Fruit fly (Drosophila melanogaster) whole organism, embryonic: ENCODE data around the gene Cnep1r2.

ENCODE experiments used
- Awh ChIP-seq: fragments of 200-800 bp; sonication (Bioruptor generic); IDR thresholded peaks from 2 replicates; pipeline ENCODE4, ENCODE4 v1.3.6; 2022; ENCODE audit warnings: missing biosample characterization, missing genetic modification characterization
- B-H2 ChIP-seq: fragments of 200-800 bp; sonication (Bioruptor generic); optimal IDR thresholded peaks from 2 replicates; lab custom pipeline; 2018; ENCODE audit warnings: missing biosample characterization, mild to moderate bottlenecking, missing genetic modification characterization
- CG10321 ChIP-seq: fragments of 200-800 bp; sonication (Bioruptor generic); IDR thresholded peaks from 2 replicates; pipeline ENCODE4 v1.3.6; 2022; ENCODE audit warnings: missing biosample characterization, missing genetic modification characterization
- CG12236 ChIP-seq: fragments of 200-800 bp; sonication (Bioruptor generic); optimal IDR thresholded peaks from 2 replicates; lab custom pipeline; 2016; ENCODE audit warnings: missing biosample characterization, missing genetic modification characterization
- CG12391 ChIP-seq: fragments of 200-800 bp; sonication (Bioruptor generic); optimal IDR thresholded peaks from 3 replicates; lab custom pipeline; 2018; ENCODE audit warnings: missing biosample characterization, mild to moderate bottlenecking, missing genetic modification characterization, moderate library complexity
- CG12659 ChIP-seq: fragments of 200-800 bp; sonication (Bioruptor generic); optimal IDR thresholded peaks from 3 replicates; lab custom pipeline; 2017; ENCODE audit warnings: mild to moderate bottlenecking, missing biosample characterization, missing genetic modification reagents, missing genetic modification characterization
- CG14965 ChIP-seq: fragments of 200-800 bp; sonication (Bioruptor generic); optimal IDR thresholded peaks from 2 replicates; lab custom pipeline; 2016; ENCODE audit warnings: missing biosample characterization, missing genetic modification characterization, borderline replicate concordance
- CG15514 ChIP-seq: fragments of 200-800 bp; sonication (Bioruptor generic); optimal IDR thresholded peaks from 3 replicates; lab custom pipeline; 2017; ENCODE audit warnings: missing biosample characterization, missing genetic modification characterization, mild to moderate bottlenecking, moderate library complexity, missing genetic modification reagents
- CG17612 ChIP-seq: fragments of 200-800 bp; sonication (Bioruptor generic); IDR thresholded peaks from 2 replicates; pipeline ENCODE4 v1.3.6; 2022; ENCODE audit warnings: missing biosample characterization, missing genetic modification characterization
- CG18262 ChIP-seq: fragments of 200-800 bp; optimal IDR thresholded peaks from 3 replicates; lab custom pipeline; 2019; ENCODE audit warnings: missing biosample characterization, mild to moderate bottlenecking, missing genetic modification characterization, moderate library complexity
- CG18599 ChIP-seq: fragments of 200-800 bp; sonication (Bioruptor generic); optimal IDR thresholded peaks from 3 replicates; lab custom pipeline; 2017; ENCODE audit warnings: missing biosample characterization, missing genetic modification characterization, mild to moderate bottlenecking, moderate library complexity, missing genetic modification reagents
- CG2712 ChIP-seq: fragments of 200-800 bp; optimal IDR thresholded peaks from 3 replicates; lab custom pipeline; 2019; ENCODE audit warnings: missing biosample characterization, mild to moderate bottlenecking, missing genetic modification characterization, moderate library complexity
- CG2889 ChIP-seq: fragments of 200-800 bp; sonication (Bioruptor generic); IDR thresholded peaks from 3 replicates; pipeline ENCODE4 v1.3.6; 2022; ENCODE audit warnings: missing biosample characterization, missing genetic modification characterization
- CG3281 ChIP-seq: fragments of 200-800 bp; sonication (Bioruptor generic); optimal IDR thresholded peaks from 3 replicates; lab custom pipeline; 2017; ENCODE audit warnings: missing biosample characterization, mild to moderate bottlenecking, missing genetic modification characterization
- CG4617 ChIP-seq: fragments of 200-800 bp; sonication (Bioruptor generic); optimal IDR thresholded peaks from 3 replicates; lab custom pipeline; 2016; ENCODE audit warnings: missing biosample characterization, missing genetic modification characterization, borderline replicate concordance
- CG8944 ChIP-seq: fragments of 200-800 bp; sonication (Bioruptor generic); optimal IDR thresholded peaks from 3 replicates; lab custom pipeline; 2016; ENCODE audit warnings: missing biosample characterization, missing genetic modification characterization
- CG9215 ChIP-seq: fragments of 200-800 bp; sonication (Bioruptor generic); IDR thresholded peaks from 2 replicates; pipeline ENCODE4 v1.3.6; 2022; ENCODE audit warnings: missing biosample characterization, missing genetic modification characterization
- CoRest ChIP-seq: fragments of 200-800 bp; sonication (Bioruptor generic); optimal IDR thresholded peaks from 3 replicates; lab custom pipeline; 2018; ENCODE audit warnings: missing biosample characterization, mild to moderate bottlenecking, missing genetic modification characterization, moderate library complexity
- H15 ChIP-seq: fragments of 200-800 bp; sonication (Bioruptor generic); IDR thresholded peaks from 3 replicates; pipeline ENCODE4 v1.3.6; 2022; ENCODE audit warnings: missing biosample characterization, missing genetic modification characterization
- HLH54F ChIP-seq: fragments of 200-800 bp; sonication (Bioruptor generic); optimal IDR thresholded peaks from 3 replicates; lab custom pipeline; 2016; ENCODE audit warnings: missing biosample characterization, missing genetic modification characterization
- HmgZ ChIP-seq: fragments of 200-800 bp; sonication (Bioruptor generic); optimal IDR thresholded peaks from 2 replicates; lab custom pipeline; 2018; ENCODE audit warnings: missing biosample characterization, mild to moderate bottlenecking, missing genetic modification characterization
- Hmr ChIP-seq: fragments of 200-800 bp; sonication (Bioruptor generic); optimal IDR thresholded peaks from 3 replicates; lab custom pipeline; 2017; ENCODE audit warnings: mild to moderate bottlenecking, missing biosample characterization, missing genetic modification reagents, missing genetic modification characterization
- Hsf ChIP-seq: fragments of 200-800 bp; sonication (Bioruptor generic); optimal IDR thresholded peaks from 3 replicates; lab custom pipeline; 2016; ENCODE audit warnings: missing biosample characterization, missing genetic modification characterization
- NFAT ChIP-seq: fragments of 200-800 bp; sonication (Bioruptor generic); IDR thresholded peaks from 2 replicates; pipeline ENCODE4 v1.3.6; 2022; ENCODE audit warnings: missing biosample characterization, missing genetic modification characterization
- Ptx1 ChIP-seq: fragments of 200-800 bp; sonication (Bioruptor generic); IDR thresholded peaks from 2 replicates; pipeline ENCODE4 v1.3.6; 2022; ENCODE audit warnings: missing biosample characterization, missing genetic modification characterization
- ase ChIP-seq: fragments of 200-800 bp; sonication (Bioruptor generic); IDR thresholded peaks from 3 replicates; pipeline ENCODE4 v1.3.6; 2022; ENCODE audit warnings: missing biosample characterization, missing genetic modification characterization
- crp ChIP-seq, 2 experiments: fragments of 200-800 bp; sonication (Bioruptor generic); optimal IDR thresholded peaks; 2 replicates in 1 of 2; 3 replicates in 1 of 2; lab custom pipeline; 2017; ENCODE audit warnings: missing biosample characterization in 2 of 2, missing genetic modification characterization in 2 of 2, mild to moderate bottlenecking in 1 of 2, moderate library complexity in 1 of 2
- disco-r ChIP-seq: fragments of 200-800 bp; sonication (Bioruptor generic); optimal IDR thresholded peaks from 2 replicates; lab custom pipeline; 2016; ENCODE audit warnings: missing biosample characterization, missing genetic modification characterization
- eyg ChIP-seq: fragments of 200-800 bp; sonication (Bioruptor generic); optimal IDR thresholded peaks from 3 replicates; lab custom pipeline; 2016; ENCODE audit warnings: missing biosample characterization, missing genetic modification characterization
- fd3F ChIP-seq: fragments of 200-800 bp; sonication (Bioruptor generic); optimal IDR thresholded peaks from 2 replicates; lab custom pipeline; 2018; ENCODE audit warnings: missing biosample characterization, mild to moderate bottlenecking, missing genetic modification characterization, moderate library complexity
- hbn ChIP-seq: fragments of 200-800 bp; sonication (Bioruptor generic); IDR thresholded peaks from 2 replicates; pipeline ENCODE4 v1.3.6; 2022; ENCODE audit warnings: missing biosample characterization, missing genetic modification characterization; ENCODE audit not compliant: partially characterized antibody
- kay ChIP-seq: fragments of 200-800 bp; sonication (Bioruptor generic); optimal IDR thresholded peaks from 2 replicates; lab custom pipeline; 2016; ENCODE audit warnings: missing biosample characterization, missing genetic modification characterization
- lola ChIP-seq, 3 experiments: fragments of >200 bp in 2 of 3; fragments of 200-800 bp in 1 of 3; sonication (Bioruptor generic) in 1 of 3; optimal IDR thresholded peaks; 2 replicates each; lab custom pipeline; 2017 to 2019; ENCODE audit warnings: missing biosample characterization in 3 of 3, missing genetic modification characterization in 3 of 3, mild to moderate bottlenecking in 1 of 3, moderate library complexity in 1 of 3
- mam ChIP-seq: fragments of 200-800 bp; sonication (Bioruptor generic); optimal IDR thresholded peaks from 3 replicates; lab custom pipeline; 2016; ENCODE audit warnings: missing biosample characterization, missing genetic modification characterization
- nau ChIP-seq: fragments of 200-800 bp; sonication (Bioruptor generic); optimal IDR thresholded peaks from 3 replicates; lab custom pipeline; 2017; ENCODE audit warnings: missing biosample characterization, mild to moderate bottlenecking, missing genetic modification characterization, missing genetic modification reagents
- nmo ChIP-seq: fragments of 200-800 bp; sonication (Bioruptor generic); optimal IDR thresholded peaks from 2 replicates; lab custom pipeline; 2018; ENCODE audit warnings: missing biosample characterization, mild to moderate bottlenecking, missing genetic modification characterization, moderate library complexity
- otp ChIP-seq: fragments of 200-800 bp; sonication (Bioruptor generic); IDR thresholded peaks from 3 replicates; pipeline ENCODE4, ENCODE4 v1.3.6; 2022; ENCODE audit warnings: missing biosample characterization, missing genetic modification characterization
- pfk ChIP-seq: fragments of 200-800 bp; sonication (Bioruptor generic); optimal IDR thresholded peaks from 2 replicates; lab custom pipeline; 2018; ENCODE audit warnings: missing biosample characterization, mild to moderate bottlenecking, missing genetic modification characterization, moderate library complexity
- pros ChIP-seq: fragments of 200-800 bp; sonication (Bioruptor generic); optimal IDR thresholded peaks from 3 replicates; lab custom pipeline; 2019; ENCODE audit warnings: missing biosample characterization, mild to moderate bottlenecking, missing genetic modification characterization, moderate library complexity
- ranshi ChIP-seq: fragments of 200-800 bp; sonication (Bioruptor generic); IDR thresholded peaks from 2 replicates; pipeline ENCODE4 v1.3.6; 2022; ENCODE audit warnings: missing biosample characterization, missing genetic modification characterization
- sima ChIP-seq: fragments of 200-800 bp; sonication (Bioruptor generic); optimal IDR thresholded peaks from 2 replicates; lab custom pipeline; 2016; ENCODE audit warnings: missing biosample characterization, missing genetic modification characterization
- slou ChIP-seq: fragments of 200-800 bp; sonication (Bioruptor generic); optimal IDR thresholded peaks from 3 replicates; lab custom pipeline; 2016; ENCODE audit warnings: missing biosample characterization, missing genetic modification characterization
- tio ChIP-seq: fragments of 200-800 bp; sonication (Bioruptor generic); optimal IDR thresholded peaks from 2 replicates; lab custom pipeline; 2017; ENCODE audit warnings: missing biosample characterization, missing genetic modification characterization, inconsistent platforms
- tna ChIP-seq: fragments of 200-800 bp; sonication (Bioruptor generic); IDR thresholded peaks from 2 replicates; pipeline ENCODE4 v1.3.6; 2022; ENCODE audit warnings: missing biosample characterization, missing genetic modification characterization; ENCODE audit not compliant: partially characterized antibody
- twi ChIP-seq: fragments of 200-800 bp; optimal IDR thresholded peaks from 2 replicates; lab custom pipeline; 2019; ENCODE audit warnings: missing biosample characterization, mild to moderate bottlenecking, missing genetic modification characterization, moderate library complexity
- unc-4 ChIP-seq: fragments of 200-800 bp; sonication (Bioruptor generic); IDR thresholded peaks from 2 replicates; pipeline ENCODE4 v1.3.6; 2022; ENCODE audit warnings: missing biosample characterization, missing genetic modification characterization; ENCODE audit not compliant: partially characterized antibody
- usp ChIP-seq: fragments of >200 bp; optimal IDR thresholded peaks from 2 replicates; lab custom pipeline; 2017; ENCODE audit warnings: missing biosample characterization, missing genetic modification characterization
- zen2 ChIP-seq: fragments of 200-800 bp; sonication (Bioruptor generic); IDR thresholded peaks from 3 replicates; pipeline ENCODE4 v1.3.6; 2022; ENCODE audit warnings: missing biosample characterization, missing genetic modification characterization; ENCODE audit not compliant: partially characterized antibody

Cnep1r2 gene

DNA sequence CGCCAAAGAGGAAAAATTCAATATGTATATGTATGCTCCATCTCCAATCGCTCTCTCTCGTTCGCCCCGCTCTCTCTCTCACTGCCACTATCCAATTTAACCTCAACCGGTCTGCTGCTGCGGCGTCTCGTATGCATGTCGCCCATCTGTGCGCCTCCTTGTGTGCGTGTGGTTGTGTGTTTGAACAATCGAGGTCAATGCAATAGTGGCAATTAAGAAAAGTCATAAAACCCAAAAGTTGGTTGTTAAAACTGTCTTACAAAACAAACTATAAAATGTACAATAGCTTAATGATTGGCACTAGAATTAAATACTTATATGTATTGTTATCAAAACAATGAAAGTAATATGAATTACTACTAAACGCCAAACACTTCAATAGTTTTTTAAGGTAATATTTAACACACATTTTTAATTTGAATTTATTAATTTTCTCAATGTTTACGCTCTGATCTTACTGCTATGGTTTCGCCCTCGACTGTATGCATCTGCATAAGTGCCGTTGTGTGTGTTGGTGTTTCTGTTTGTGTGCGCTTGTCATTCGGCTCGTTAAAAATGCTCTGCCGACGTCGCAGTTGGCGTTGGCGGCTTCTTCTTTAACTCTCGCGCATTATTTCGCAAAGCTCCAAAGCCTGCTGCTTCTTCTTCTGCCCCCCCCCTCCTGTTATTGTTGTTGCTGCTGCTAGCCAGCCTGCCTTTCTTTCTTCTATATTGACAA is 27.6 kb downstream of the Cnep1r2 start (continued):
- TF ChIP-seq ase (GFP tag; lab: Robert Waterston, UW) (peak; percentile 85; the same call in 2 of the 3 replicates), CoRest (tag; lab: Kevin White, UChicago) (peak; percentile 99), CG18262 (tag; lab: Kevin White, UChicago) (peak; percentile 100), HLH54F (peak; percentile 81), hbn (GFP tag; lab: Robert Waterston, UW) (no peak), CG2712 (tag; lab: Kevin White, UChicago) (peak; percentile 99), Hmr (GFP tag; lab: Kevin White, UChicago) (peak; percentile 98), pfk (GFP tag; lab: Kevin White, UChicago) (peak; percentile 48), usp (no peak), CG12391 (tag; lab: Kevin White, UChicago) (peak; percentile 99), NFAT (GFP tag; lab: Robert Waterston, UW) (peak; percentile 45; the same call in 1 of the 2 replicates), CG8944 (GFP tag; lab: Kevin White, UChicago) (peak; percentile 60), CG12659 (GFP tag; lab: Kevin White, UChicago) (peak; percentile 99), disco-r (GFP tag; lab: Kevin White, UChicago) (peak; percentile 75), CG10321 (GFP tag; lab: Robert Waterston, UW) (peak; percentile 59; the same call in 1 of the 2 replicates), Hsf (GFP tag; lab: Kevin White, UChicago) (peak; percentile 93), lola (GFP tag; optimal IDR thresholded peaks at IDR 0.05; lab: Kevin White, UChicago) (peak in 1 of 3 experiments; percentile 99), sima (GFP tag; lab: Kevin White, UChicago) (peak; percentile 56), crp (GFP tag; optimal IDR thresholded peaks at IDR 0.05; lab: Kevin White, UChicago) (peak; percentile 10 to 72), B-H2 (GFP tag; lab: Kevin White, UChicago) (peak; percentile 78), CG18599 (GFP tag; lab: Kevin White, UChicago) (peak; percentile 96), tna (GFP tag; lab: Robert Waterston, UW) (no peak), nau (peak; percentile 97), CG15514 (peak; percentile 87), CG9215 (GFP tag; lab: Robert Waterston, UW) (peak; percentile 88), CG14965 (GFP tag; lab: Kevin White, UChicago) (peak; percentile 9), kay (peak; percentile 85), unc-4 (GFP tag; lab: Robert Waterston, UW) (no peak), nmo (GFP tag; lab: Kevin White, UChicago) (peak; percentile 99), HmgZ (tag; lab: Kevin White, UChicago) (peak; percentile 97), twi (tag; lab: Kevin White, UChicago) (peak; percentile 99), pros (GFP tag; lab: Kevin White, UChicago) (peak; percentile 92), mam (GFP tag; lab: Kevin White, UChicago) (peak; percentile 76), eyg (GFP tag; lab: Kevin White, UChicago) (peak; percentile 56), Awh (GFP tag; lab: Robert Waterston, UW) (peak; percentile 87), zen2 (no peak), Ptx1 (GFP tag; lab: Robert Waterston, UW) (peak; percentile 93), CG2889 (GFP tag; lab: Robert Waterston, UW) (peak; percentile 84), ranshi (GFP tag; lab: Robert Waterston, UW) (peak; percentile 81), CG12236 (GFP tag; lab: Kevin White, UChicago) (peak; percentile 79), tio (GFP tag; lab: Kevin White, UChicago) (peak; percentile 97), fd3F (GFP tag; lab: Kevin White, UChicago) (peak; percentile 95), CG17612 (GFP tag; lab: Robert Waterston, UW) (peak; percentile 53; the same call in 1 of the 2 replicates), slou (GFP tag; lab: Kevin White, UChicago) (peak; percentile 90), CG3281 (GFP tag; lab: Kevin White, UChicago) (peak; percentile 97), otp (GFP tag; lab: Robert Waterston, UW) (peak; percentile 83), H15 (GFP tag; lab: Robert Waterston, UW) (peak; percentile 84; the same call in 1 of the 3 replicates), CG4617 (GFP tag; lab: Kevin White, UChicago) (peak; percentile 74)
